Fruit fly (Drosophila melanogaster) whole organism, prepupa: ENCODE results near the gene PGRP-LD.

Source experiments
- CG6854 ChIP-seq: fragments of 200-800 bp; sonication (Bioruptor generic); optimal IDR thresholded peaks from 2 replicates; lab custom pipeline; 2017; ENCODE audit warnings: missing biosample characterization, mild to moderate bottlenecking, missing genetic modification characterization
- Hr39 ChIP-seq: fragments of 200-800 bp; sonication (Bioruptor generic); optimal IDR thresholded peaks from 2 replicates; lab custom pipeline; 2016; ENCODE audit warnings: missing biosample characterization, missing genetic modification characterization

DNA sequence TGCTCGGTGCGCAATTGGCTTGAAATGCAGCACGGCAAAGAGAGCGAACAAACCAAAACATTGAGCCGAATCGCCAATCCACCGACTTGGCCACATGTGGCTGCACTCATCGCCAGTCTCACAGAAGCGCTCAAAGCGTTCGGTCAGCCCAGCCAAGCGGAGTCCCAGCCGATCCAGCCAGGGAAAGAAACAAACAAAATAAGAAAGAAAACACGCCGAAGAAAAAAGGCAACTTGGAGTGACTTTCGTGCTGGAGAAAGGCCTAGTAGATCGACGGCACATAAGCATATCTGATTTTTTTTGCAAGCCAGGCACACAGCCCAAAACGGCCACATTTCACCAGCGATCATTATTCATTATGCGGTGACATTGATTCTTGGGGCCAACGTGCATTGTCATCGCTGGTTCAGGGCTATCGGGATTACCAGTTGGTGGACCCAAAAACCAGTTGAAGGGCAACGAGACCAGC, 22.2 kb downstream of the PGRP-LD start:
- TF ChIP-seq CG6854 (GFP tag; lab: Kevin White, UChicago) (peak; percentile 24), Hr39 (GFP tag; lab: Kevin White, UChicago) (no peak)
